Fruit fly (Drosophila melanogaster) whole organism, embryonic: Measurements from ENCODE around the gene RfC4.

Experiments used
- CG11398 ChIP-seq: fragments of 200-800 bp; sonication (Bioruptor generic); optimal IDR thresholded peaks from 2 replicates; lab custom pipeline; 2016; ENCODE audit warnings: missing biosample characterization, missing genetic modification characterization
- CG12659 ChIP-seq: fragments of 200-800 bp; sonication (Bioruptor generic); optimal IDR thresholded peaks from 3 replicates; lab custom pipeline; 2017; ENCODE audit warnings: mild to moderate bottlenecking, missing biosample characterization, missing genetic modification reagents, missing genetic modification characterization
- Lpt ChIP-seq: fragments of >200 bp; optimal IDR thresholded peaks from 2 replicates; lab custom pipeline; 2018; ENCODE audit warnings: missing biosample characterization, missing genetic modification characterization
- NFAT ChIP-seq: fragments of 200-800 bp; sonication (Bioruptor generic); IDR thresholded peaks from 2 replicates; pipeline ENCODE4 v1.3.6; 2022; ENCODE audit warnings: missing biosample characterization, missing genetic modification characterization
- nerfin-2 ChIP-seq: fragments of 200-800 bp; sonication (Bioruptor generic); IDR thresholded peaks from 2 replicates; pipeline ENCODE4 v1.3.6; 2022; ENCODE audit warnings: missing biosample characterization, missing genetic modification characterization; ENCODE audit not compliant: partially characterized antibody

DNA sequence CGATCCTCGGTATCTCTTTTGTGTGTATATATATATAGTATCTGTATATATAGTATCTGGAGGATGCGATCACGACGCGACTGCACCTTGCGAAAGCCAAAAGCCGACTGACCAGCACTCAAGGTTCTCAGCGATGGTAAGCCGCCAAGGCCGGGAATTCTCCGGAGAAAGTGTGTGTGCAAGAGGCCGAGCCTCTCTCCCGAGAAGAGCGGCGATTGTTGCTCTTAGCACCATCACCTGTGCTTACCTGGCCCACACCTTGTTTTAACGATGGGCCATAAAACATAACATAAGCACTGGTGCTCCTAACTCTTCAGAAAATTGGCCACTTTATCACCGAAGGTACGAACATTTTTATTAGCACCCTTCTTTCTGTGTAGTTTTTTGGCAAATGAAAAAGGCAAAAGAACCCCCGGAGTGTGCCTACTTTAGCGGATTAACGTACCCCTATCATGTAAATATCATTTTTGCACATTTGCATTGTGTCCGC lies 31.6 kb upstream of the RfC4 start, which contains the start of gene mas:
- TF ChIP-seq CG11398 (GFP tag; lab: Kevin White, UChicago), result no peak
- no peak for TF ChIP-seq NFAT (GFP tag; lab: Robert Waterston, UW)
- no peak for TF ChIP-seq CG12659 (GFP tag; lab: Kevin White, UChicago)
- TF ChIP-seq nerfin-2, result no peak
- TF ChIP-seq Lpt, result no peak
